Fruit fly (Drosophila melanogaster): ENCODE data around the gene Obp18a.

The Obp18a gene

DNA sequence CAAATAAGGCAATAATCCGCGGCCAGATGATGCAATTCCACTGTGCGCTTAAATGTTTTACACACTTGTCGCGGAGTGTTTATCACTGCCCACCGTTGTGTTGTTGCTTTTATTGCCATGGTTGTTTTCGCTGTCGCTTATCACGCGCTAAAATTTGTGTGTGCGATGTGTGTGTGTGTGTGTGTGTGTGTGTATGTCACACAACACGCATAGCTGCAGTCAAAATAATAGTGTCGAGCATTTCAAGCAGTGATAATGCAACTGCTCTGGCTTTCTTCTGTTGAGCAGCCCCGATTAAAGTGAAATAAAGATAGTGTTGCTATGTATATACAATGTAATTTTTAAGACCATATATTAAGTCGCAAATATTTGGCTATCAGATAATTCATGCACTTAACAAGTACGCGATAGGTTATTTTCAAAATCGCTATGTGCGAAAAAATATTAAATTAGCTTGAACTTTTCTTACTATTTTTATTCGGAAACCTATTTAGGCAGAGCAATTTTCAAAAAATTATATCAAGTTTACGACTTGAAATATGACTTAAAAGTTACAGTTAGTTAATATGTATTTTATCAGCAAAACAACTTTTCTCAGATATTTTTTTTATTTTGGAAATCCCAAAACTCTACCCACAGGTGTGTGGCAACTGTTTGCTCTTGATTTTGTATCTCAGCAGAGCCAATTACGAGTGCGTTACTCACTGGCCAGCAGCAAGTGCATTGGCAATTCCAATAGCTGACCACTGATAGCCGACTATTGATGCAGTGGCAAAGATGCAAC lies 30.7 kb upstream of the Obp18a start (continued):
- TF ChIP-seq phol (tag; optimal IDR thresholded peaks at IDR 0.05) (peak; percentile 39), B-H2 (GFP tag; optimal IDR thresholded peaks at IDR 0.05) (no peak), CG7839 (tag; optimal IDR thresholded peaks at IDR 0.05) (peak; percentile 60), Fer3 (tag; optimal IDR thresholded peaks at IDR 0.05) (peak; percentile 10), ham (GFP tag; IDR thresholded peaks at IDR 0.05) (no peak), C15 (GFP tag; IDR thresholded peaks at IDR 0.05) (no peak), CHES-1-like (GFP tag; optimal IDR thresholded peaks at IDR 0.05) (no peak), CG14014 (GFP tag; IDR thresholded peaks at IDR 0.05) (no peak), ewg (GFP tag; optimal IDR thresholded peaks at IDR 0.05) (no peak), mirr (GFP tag; optimal IDR thresholded peaks at IDR 0.05) (peak; percentile 55), CG1024 (GFP tag; IDR thresholded peaks at IDR 0.05) (no peak), CG18262 (tag; optimal IDR thresholded peaks at IDR 0.05) (peak; percentile 52), cwo (GFP tag; optimal IDR thresholded peaks at IDR 0.05) (peak; percentile 9), Nf-YC (tag; optimal IDR thresholded peaks at IDR 0.05) (peak; percentile 32), Max (GFP tag; optimal IDR thresholded peaks at IDR 0.05) (no peak), CG15011 (GFP tag; optimal IDR thresholded peaks at IDR 0.05) (no peak), hth (optimal IDR thresholded peaks at IDR 0.05) (no peak), emc (GFP tag; optimal IDR thresholded peaks at IDR 0.05) (no peak), CG11093 (GFP tag; IDR thresholded peaks at IDR 0.05) (no peak), CG12071 (GFP tag; optimal IDR thresholded peaks at IDR 0.05) (no peak), CG6272 (GFP tag; IDR thresholded peaks at IDR 0.05) (no peak), CG1832 (GFP tag; optimal IDR thresholded peaks at IDR 0.05) (no peak), Dbx (GFP tag; IDR thresholded peaks at IDR 0.05) (no peak), salm (tag; optimal IDR thresholded peaks at IDR 0.05) (no peak), HHEX (GFP tag; optimal IDR thresholded peaks at IDR 0.05) (peak; percentile 37), Dp (GFP tag; optimal IDR thresholded peaks at IDR 0.05) (no peak), CkIIα-i1 (GFP tag; IDR thresholded peaks at IDR 0.05) (no peak), Ets65A (GFP tag) (peak; percentile 20), CrebB (tag; optimal IDR thresholded peaks at IDR 0.05) (no peak), tap (tag; optimal IDR thresholded peaks at IDR 0.05) (no peak), CG8281 (tag; optimal IDR thresholded peaks at IDR 0.05) (peak; percentile 3), CG7928 (GFP tag; optimal IDR thresholded peaks at IDR 0.05) (no peak), tll (GFP tag; optimal IDR thresholded peaks at IDR 0.05) (no peak), az2 (GFP tag; optimal IDR thresholded peaks at IDR 0.05) (peak; percentile 42), Mes4 (GFP tag; optimal IDR thresholded peaks at IDR 0.05) (no peak), CG2120 (GFP tag; optimal IDR thresholded peaks at IDR 0.05) (peak; percentile 56), CG14441 (GFP tag; IDR thresholded peaks at IDR 0.05) (0 out of 2 replicates have a peak, but pooled peaks have one; percentile 43), E2f1 (GFP tag; IDR thresholded peaks at IDR 0.05) (no peak), CG3163 (GFP tag; optimal IDR thresholded peaks at IDR 0.05) (no peak), Hey (tag; optimal IDR thresholded peaks at IDR 0.05) (no peak), Drgx (GFP tag; IDR thresholded peaks at IDR 0.05) (no peak), chinmo (GFP tag; IDR thresholded peaks at IDR 0.05; ENCODE audit: partially characterized antibody) (0 out of 4 replicates have a peak, but pooled peaks have one; percentile 26), fru (optimal IDR thresholded peaks at IDR 0.05) (no peak), Adf1 (GFP tag; IDR thresholded peaks at IDR 0.05) (peak; percentile 44), kah (GFP tag; optimal IDR thresholded peaks at IDR 0.05) (no peak), CG9727 (GFP tag; optimal IDR thresholded peaks at IDR 0.05) (peak; percentile 53), psq (GFP tag; optimal IDR thresholded peaks at IDR 0.05) (no peak), Antp (GFP tag; optimal IDR thresholded peaks at IDR 0.05) (peak; percentile 27), wor (GFP tag; IDR thresholded peaks at IDR 0.05) (no peak), BtbVII (GFP tag; optimal IDR thresholded peaks at IDR 0.05) (no peak), rib (GFP tag; IDR thresholded peaks at IDR 0.05) (no peak)
